Fruit fly (Drosophila melanogaster) whole organism, wandering third instar larva: ENCODE results near the gene CG9312.

Source experiments
- Abd-B ChIP-seq: fragments of >200 bp; optimal IDR thresholded peaks from 2 replicates; lab custom pipeline; 2017; ENCODE audit warnings: missing biosample characterization, missing genetic modification characterization
- CG32264 ChIP-seq: fragments of 200-800 bp; sonication (Bioruptor generic); optimal IDR thresholded peaks from 2 replicates; lab custom pipeline; 2016; ENCODE audit warnings: missing biosample characterization, missing genetic modification characterization
- CG9705 ChIP-seq: fragments of 200-800 bp; sonication (Bioruptor generic); optimal IDR thresholded peaks from 2 replicates; lab custom pipeline; 2018; ENCODE audit warnings: missing biosample characterization, mild to moderate bottlenecking, missing genetic modification characterization
- CrebA ChIP-seq: fragments of 200-800 bp; sonication (Bioruptor generic); optimal IDR thresholded peaks from 2 replicates; lab custom pipeline; 2016; ENCODE audit warnings: missing biosample characterization, mild to moderate bottlenecking, missing genetic modification characterization, borderline replicate concordance
- Dfd ChIP-seq: fragments of >200 bp; optimal IDR thresholded peaks from 2 replicates; lab custom pipeline; 2017; ENCODE audit warnings: missing biosample characterization, missing genetic modification characterization
- Dif ChIP-seq: fragments of 200-275, 200-300 bp; sonication (Bioruptor generic); optimal IDR thresholded peaks from 2 replicates; lab custom pipeline; 2018; ENCODE audit warnings: missing biosample characterization, missing genetic modification characterization; ENCODE audit not compliant: partially characterized antibody
- GATAd ChIP-seq: sonication (Bioruptor generic); optimal IDR thresholded peaks from 2 replicates; lab custom pipeline; 2016; ENCODE audit warnings: missing biosample characterization, missing genetic modification characterization
- HLH106 ChIP-seq: fragments of 200-800 bp; optimal IDR thresholded peaks from 3 replicates; lab custom pipeline; 2019; ENCODE audit warnings: missing biosample characterization, mild to moderate bottlenecking, missing genetic modification characterization, moderate library complexity
- Hnf4 ChIP-seq: fragments of 200-800 bp; sonication (Bioruptor generic); optimal IDR thresholded peaks from 2 replicates; lab custom pipeline; 2016; ENCODE audit warnings: missing biosample characterization, mild to moderate bottlenecking, missing genetic modification characterization
- Hr78 ChIP-seq: fragments of >200 bp; optimal IDR thresholded peaks from 2 replicates; lab custom pipeline; 2017; ENCODE audit warnings: missing biosample characterization, missing genetic modification characterization
- Hr83 ChIP-seq: fragments of 200-300 bp; sonication (Bioruptor generic); optimal IDR thresholded peaks from 2 replicates; lab custom pipeline; 2016; ENCODE audit warnings: missing biosample characterization, mild to moderate bottlenecking, missing genetic modification characterization, moderate library complexity; ENCODE audit not compliant: poor library complexity, severe bottlenecking
- Jra ChIP-seq: sonication (Bioruptor generic); optimal IDR thresholded peaks from 2 replicates; lab custom pipeline; 2016; ENCODE audit warnings: missing biosample characterization, missing genetic modification characterization
- Myc ChIP-seq: fragments of >200 bp; optimal IDR thresholded peaks from 2 replicates; lab custom pipeline; 2017
- N ChIP-seq: fragments of >200 bp; optimal IDR thresholded peaks from 2 replicates; lab custom pipeline; 2018; ENCODE audit warnings: missing biosample characterization, missing external identifiers, missing genetic modification characterization
- Rel ChIP-seq, 2 experiments: fragments of 200-800 bp; sonication (Bioruptor generic) in 1 of 2; optimal IDR thresholded peaks; 2 replicates in 1 of 2; 3 replicates in 1 of 2; lab custom pipeline; 2016 to 2019; ENCODE audit warnings: mild to moderate bottlenecking in 2 of 2, missing biosample characterization in 2 of 2, missing genetic modification characterization in 2 of 2, moderate library complexity in 1 of 2
- Sp1 ChIP-seq: fragments of 200-800 bp; sonication (Bioruptor generic); optimal IDR thresholded peaks from 3 replicates; lab custom pipeline; 2019; ENCODE audit warnings: missing biosample characterization, mild to moderate bottlenecking, missing genetic modification characterization, moderate library complexity
- Vsx2 ChIP-seq: fragments of 200-300, 225-300 bp; sonication (Bioruptor generic); optimal IDR thresholded peaks from 2 replicates; lab custom pipeline; 2018; ENCODE audit warnings: missing biosample characterization, missing genetic modification characterization; ENCODE audit not compliant: partially characterized antibody
- br ChIP-seq: fragments of 200-800 bp; sonication (Bioruptor generic); optimal IDR thresholded peaks from 2 replicates; lab custom pipeline; 2016; ENCODE audit warnings: missing biosample characterization, missing genetic modification characterization
- brk ChIP-seq: fragments of 200-800 bp; sonication (Bioruptor generic); optimal IDR thresholded peaks from 2 replicates; lab custom pipeline; 2016; ENCODE audit warnings: missing biosample characterization, mild to moderate bottlenecking, missing genetic modification characterization
- dl ChIP-seq, 2 experiments: fragments of 175-275, 200-275 bp in 1 of 2; fragments of 200-275 bp in 1 of 2; sonication (Bioruptor generic); optimal IDR thresholded peaks; lab custom pipeline; 2018; ENCODE audit warnings: mild to moderate bottlenecking in 2 of 2, missing biosample characterization in 2 of 2, missing genetic modification characterization in 2 of 2, moderate library complexity in 2 of 2; ENCODE audit not compliant: partially characterized antibody in 2 of 2, insufficient read depth in 1 of 2
- dsf ChIP-seq: sonication (Bioruptor generic); optimal IDR thresholded peaks from 2 replicates; lab custom pipeline; 2016; ENCODE audit warnings: missing biosample characterization, missing genetic modification characterization, borderline replicate concordance
- ey ChIP-seq: fragments of 200-800 bp; sonication (Bioruptor generic); optimal IDR thresholded peaks from 2 replicates; lab custom pipeline; 2016; ENCODE audit warnings: missing biosample characterization, missing genetic modification characterization
- foxo ChIP-seq, 2 experiments: fragments of 200-800 bp; sonication (Bioruptor generic); optimal IDR thresholded peaks; 2 replicates in 1 of 2; 3 replicates in 1 of 2; lab custom pipeline; 2016 to 2017; ENCODE audit warnings: missing biosample characterization in 2 of 2, missing genetic modification characterization in 2 of 2
- h ChIP-seq: fragments of 200-800 bp; sonication (Bioruptor generic); optimal IDR thresholded peaks from 3 replicates; lab custom pipeline; 2016; ENCODE audit warnings: missing biosample characterization, mild to moderate bottlenecking, missing genetic modification characterization
- jim ChIP-seq: fragments of 175-275, 200-325 bp; sonication (Bioruptor generic); optimal IDR thresholded peaks from 2 replicates; lab custom pipeline; 2016; ENCODE audit warnings: missing biosample characterization, mild to moderate bottlenecking, missing genetic modification characterization
- lola ChIP-seq: fragments of >200 bp; optimal IDR thresholded peaks from 2 replicates; lab custom pipeline; 2017; ENCODE audit warnings: missing biosample characterization, missing genetic modification characterization
- pan ChIP-seq: fragments of >200 bp; optimal IDR thresholded peaks from 2 replicates; lab custom pipeline; 2017
- psq ChIP-seq: fragments of 200-800 bp; sonication (Bioruptor generic); optimal IDR thresholded peaks from 3 replicates; lab custom pipeline; 2017; ENCODE audit warnings: missing biosample characterization, mild to moderate bottlenecking, missing genetic modification characterization, moderate library complexity
- rgr ChIP-seq: fragments of 200-800 bp; sonication (Bioruptor generic); optimal IDR thresholded peaks from 3 replicates; lab custom pipeline; 2016; ENCODE audit warnings: missing biosample characterization, mild to moderate bottlenecking, missing genetic modification characterization
- sv ChIP-seq: fragments of 200-800 bp; sonication (Bioruptor generic); optimal IDR thresholded peaks from 3 replicates; lab custom pipeline; 2016; ENCODE audit warnings: missing biosample characterization, missing genetic modification characterization
- usp ChIP-seq: fragments of >200 bp; optimal IDR thresholded peaks from 2 replicates; lab custom pipeline; 2017; ENCODE audit warnings: missing biosample characterization, missing genetic modification characterization
- woc ChIP-seq: sonication (Bioruptor generic); optimal IDR thresholded peaks from 2 replicates; lab custom pipeline; 2016; ENCODE audit warnings: missing biosample characterization, mild to moderate bottlenecking, missing genetic modification characterization

Gene CG9312

dm6 chr3R:13780769-13781168 is 15.2 kb downstream of the CG9312 start, which contains the start of gene CG9286:
Gene CG9286, plus strand, starts transcription at chr3R:13780964.
- TF ChIP-seq Myc (peak; percentile 17), Abd-B (GFP tag; lab: Kevin White, UChicago) (no peak), Hr83 (no peak), Hnf4 (no peak)

dm6 chr3R:13782035-13782434 is 16.5 kb downstream of the CG9312 start, which contains the start of gene Dip-B:
Gene Dip-B, plus strand, starts transcription at chr3R:13782288.
- TF ChIP-seq GATAd (GFP tag; lab: Kevin White, UChicago) = no peak
- peak; percentile 51 for TF ChIP-seq Myc
- peak; percentile 33 for TF ChIP-seq pan (lab: Kevin White, UChicago)

- TF ChIP-seq sv (GFP tag; lab: Kevin White, UChicago) = no peak
- peak; percentile 26 for TF ChIP-seq h
- TF ChIP-seq Jra = no peak
- TF ChIP-seq dl (GFP tag; optimal IDR thresholded peaks at IDR 0.05; lab: Kevin White, UChicago; ENCODE audit: insufficient read depth in 1 of 2, partially characterized antibody in 2 of 2) = peak in 1 of 2 experiments; percentile 15
- TF ChIP-seq Dif = peak; percentile 19
- TF ChIP-seq Hr83 = peak; percentile 16
- TF ChIP-seq, all 38 proteins: peak for 4
These were observed 17.0 kb downstream of the CG9312 start for dm6 chr3R:13782578-13782977.

dm6 chr3R:13783397-13783796 is 17.8 kb downstream of the CG9312 start:
- TF ChIP-seq Rel (GFP tag; optimal IDR thresholded peaks at IDR 0.05; lab: Kevin White, UChicago) (no peak), Rel (tag; optimal IDR thresholded peaks at IDR 0.05; lab: Kevin White, UChicago) (no peak), h (no peak), Hnf4 (no peak), Sp1 (no peak), Myc (no peak), N (GFP tag; lab: Kevin White, UChicago) (no peak), dl (GFP tag; optimal IDR thresholded peaks at IDR 0.05; lab: Kevin White, UChicago; ENCODE audit: insufficient read depth in 1 of 2, partially characterized antibody in 2 of 2) (no peak), usp (no peak), pan (lab: Kevin White, UChicago) (no peak), Hr78 (no peak), woc (GFP tag; lab: Kevin White, UChicago) (no peak), CG32264 (GFP tag; lab: Kevin White, UChicago) (no peak), foxo (GFP tag; optimal IDR thresholded peaks at IDR 0.05; lab: Kevin White, UChicago) (no peak), CrebA (GFP tag; lab: Kevin White, UChicago) (no peak), CG9705 (GFP tag; lab: Kevin White, UChicago) (no peak), dsf (GFP tag; lab: Kevin White, UChicago) (no peak), Vsx2 (GFP tag; lab: Kevin White, UChicago) (no peak), br (GFP tag; lab: Kevin White, UChicago) (no peak)

- TF ChIP-seq dsf (GFP tag; lab: Kevin White, UChicago) = no peak
- TF ChIP-seq Hr78 = no peak
- no peak for TF ChIP-seq CrebA (GFP tag; lab: Kevin White, UChicago)
- no peak for TF ChIP-seq CG32264 (GFP tag; lab: Kevin White, UChicago)
- no peak for TF ChIP-seq jim (GFP tag; lab: Kevin White, UChicago)
- no peak for TF ChIP-seq lola
- TF ChIP-seq h = no peak
- no peak for TF ChIP-seq Dif
- TF ChIP-seq woc (GFP tag; lab: Kevin White, UChicago) = no peak
- no peak for TF ChIP-seq brk
- no peak for TF ChIP-seq ey (GFP tag; lab: Kevin White, UChicago)
- TF ChIP-seq Myc = no peak
- no peak for TF ChIP-seq Sp1
- TF ChIP-seq dl (GFP tag; optimal IDR thresholded peaks at IDR 0.05; lab: Kevin White, UChicago; ENCODE audit: insufficient read depth in 1 of 2, partially characterized antibody in 2 of 2) = no peak
- TF ChIP-seq HLH106 (tag; lab: Kevin White, UChicago) = no peak
- no peak for TF ChIP-seq GATAd (GFP tag; lab: Kevin White, UChicago)
- TF ChIP-seq Hnf4 = no peak
These were observed 20.3 kb downstream of the CG9312 start for dm6 chr3R:13785895-13786294.

- TF ChIP-seq Dfd (GFP tag; lab: Kevin White, UChicago) (no peak), Jra (no peak), rgr (GFP tag; lab: Kevin White, UChicago) (no peak), Hr78 (no peak), foxo (GFP tag; optimal IDR thresholded peaks at IDR 0.05; lab: Kevin White, UChicago) (no peak), CrebA (GFP tag; lab: Kevin White, UChicago) (no peak), psq (GFP tag; lab: Kevin White, UChicago) (no peak)
These were observed 22.7 kb downstream of the CG9312 start for dm6 chr3R:13788224-13788623.
